Worm (Caenorhabditis elegans) whole organism, midembryonic: ENCODE measurements around the gene C06B8.3.

Experiments
- T22C8.4 ChIP-seq: fragments of 200-800 bp; sonication (Bioruptor generic); IDR thresholded peaks from 2 replicates; pipeline ENCODE4 v1.3.6; 2022; ENCODE audit warnings: missing genetic modification characterization, missing compliant biosample characterization
- cog-1 ChIP-seq: sonication (generic microtip); optimal IDR thresholded peaks from 2 replicates; lab custom pipeline; 2016; ENCODE audit warnings: missing genetic modification characterization, missing compliant biosample characterization
- flt-1 ChIP-seq: fragments of 200-800 bp; sonication (Bioruptor generic); IDR thresholded peaks from 2 replicates; pipeline ENCODE4 v1.3.6; 2022; ENCODE audit warnings: missing genetic modification characterization, missing compliant biosample characterization
- klf-2 ChIP-seq: fragments of 200-800 bp; sonication (Bioruptor generic); conservative IDR thresholded peaks from 2 replicates; pipeline ENCODE4 v1.3.6; 2022; ENCODE audit warnings: missing genetic modification reagents, missing genetic modification characterization, missing compliant biosample characterization
- med-1 ChIP-seq: sonication (generic microtip); optimal IDR thresholded peaks from 2 replicates; lab custom pipeline; 2017; ENCODE audit warnings: missing genetic modification characterization, mild to moderate bottlenecking, missing compliant biosample characterization, antibody characterized with exemption, missing genetic modification reagents; ENCODE audit not compliant: insufficient read depth
- ref-1 ChIP-seq: fragments of 200-800 bp; sonication (Bioruptor generic); conservative IDR thresholded peaks from 2 replicates; pipeline ENCODE4 v1.3.6; 2022; ENCODE audit warnings: missing genetic modification reagents, missing genetic modification characterization, missing compliant biosample characterization
- tab-1 ChIP-seq: fragments of 200-800 bp; sonication (Bioruptor generic); IDR thresholded peaks from 2 replicates; pipeline ENCODE4 v1.3.6; 2022; ENCODE audit warnings: missing genetic modification characterization, missing compliant biosample characterization
- ztf-23 ChIP-seq: fragments of 200-800 bp; sonication (Bioruptor generic); IDR thresholded peaks from 2 replicates; pipeline ENCODE4 v1.3.6; 2022; ENCODE audit warnings: missing genetic modification reagents, missing genetic modification characterization, missing compliant biosample characterization
- ztf-29 ChIP-seq: fragments of 200-800 bp; sonication (Bioruptor generic); IDR thresholded peaks from 2 replicates; pipeline ENCODE4 v1.3.6; 2022; ENCODE audit warnings: missing genetic modification reagents, missing genetic modification characterization, missing compliant biosample characterization

C06B8.3 gene

ce11 chrV:15471029-15471428 lies 13.4 kb downstream of the C06B8.3 start, which contains the start of gene dpf-1:
Gene dpf-1, plus strand, starts transcription at chrV:15471329.
- TF ChIP-seq ztf-29 (no peak), T22C8.4 (no peak), klf-2 (GFP tag; lab: Robert Waterston, UW) (no peak), flt-1 (GFP tag; lab: Robert Waterston, UW) (no peak), cog-1 (tag; lab: Kevin White, UChicago) (no peak), ztf-23 (GFP tag; lab: Robert Waterston, UW) (no peak), med-1 (no peak)

ce11 chrV:15466719-15467118 lies 17.7 kb downstream of the C06B8.3 start:
- TF ChIP-seq klf-2 (GFP tag; lab: Robert Waterston, UW) (no peak), tab-1 (GFP tag; lab: Robert Waterston, UW) (no peak), ref-1 (no peak), cog-1 (tag; lab: Kevin White, UChicago) (no peak), med-1 (no peak), T22C8.4 (no peak), ztf-23 (GFP tag; lab: Robert Waterston, UW) (no peak), flt-1 (GFP tag; lab: Robert Waterston, UW) (no peak), ztf-29 (no peak)

ce11 chrV:15466017-15466416 lies 18.4 kb downstream of the C06B8.3 start:
- no peak for TF ChIP-seq cog-1 (tag; lab: Kevin White, UChicago)
- no peak for TF ChIP-seq T22C8.4
- TF ChIP-seq klf-2 (GFP tag; lab: Robert Waterston, UW), result no peak
- no peak for TF ChIP-seq ztf-29
- no peak for TF ChIP-seq med-1
- TF ChIP-seq ref-1, result no peak
- no peak for TF ChIP-seq tab-1 (GFP tag; lab: Robert Waterston, UW)
- TF ChIP-seq flt-1 (GFP tag; lab: Robert Waterston, UW), result no peak

- TF ChIP-seq T22C8.4 (peak; percentile 77), med-1 (peak; percentile 68), ref-1 (peak; percentile 77; the same call in 1 of the 2 replicates), klf-2 (GFP tag; lab: Robert Waterston, UW) (peak; percentile 88; the same call in 1 of the 2 replicates), ztf-29 (peak; percentile 83; the same call in 1 of the 2 replicates), flt-1 (GFP tag; lab: Robert Waterston, UW) (peak; percentile 91), ztf-23 (GFP tag; lab: Robert Waterston, UW) (peak; percentile 90), tab-1 (GFP tag; lab: Robert Waterston, UW) (peak; percentile 92; the same call in 1 of the 2 replicates), cog-1 (tag; lab: Kevin White, UChicago) (peak; percentile 91)
Measured at ce11 chrV:15465032-15465727, 19.3 kb downstream of the C06B8.3 start, which contains the start of gene pqn-71. Gene pqn-71, plus strand, starts transcription at chrV:15465677.

- no peak for TF ChIP-seq tab-1 (GFP tag; lab: Robert Waterston, UW)
- TF ChIP-seq med-1, result no peak
- TF ChIP-seq cog-1 (tag; lab: Kevin White, UChicago), result no peak
- TF ChIP-seq ztf-23 (GFP tag; lab: Robert Waterston, UW), result no peak
- TF ChIP-seq flt-1 (GFP tag; lab: Robert Waterston, UW), result no peak
Measured at ce11 chrV:15464402-15464801, 20.0 kb downstream of the C06B8.3 start, which contains the start of gene rocf-1. Gene rocf-1, minus strand, starts transcription at chrV:15464502.

ce11 chrV:15459088-15459487 lies 25.3 kb downstream of the C06B8.3 start, which contains the start of gene str-71:
Gene str-71, minus strand, starts transcription at chrV:15459188.
- no peak for TF ChIP-seq ztf-23 (GFP tag; lab: Robert Waterston, UW)
- no peak for TF ChIP-seq flt-1 (GFP tag; lab: Robert Waterston, UW)
- TF ChIP-seq ref-1, result no peak
- no peak for TF ChIP-seq cog-1 (tag; lab: Kevin White, UChicago)
- no peak for TF ChIP-seq tab-1 (GFP tag; lab: Robert Waterston, UW)
- TF ChIP-seq klf-2 (GFP tag; lab: Robert Waterston, UW), result no peak
- no peak for TF ChIP-seq T22C8.4
- TF ChIP-seq med-1, result no peak
- no peak for TF ChIP-seq ztf-29

- no peak for TF ChIP-seq flt-1 (GFP tag; lab: Robert Waterston, UW)
- TF ChIP-seq klf-2 (GFP tag; lab: Robert Waterston, UW), result no peak
- TF ChIP-seq tab-1 (GFP tag; lab: Robert Waterston, UW), result no peak
- TF ChIP-seq T22C8.4, result no peak
- TF ChIP-seq ztf-23 (GFP tag; lab: Robert Waterston, UW), result 0 out of 2 replicates have a peak, but pooled peaks have one; percentile 26
- TF ChIP-seq ztf-29, result no peak
Measured at ce11 chrV:15454322-15454721, 30.1 kb downstream of the C06B8.3 start.

ce11 chrV:15451421-15451820 lies 33.0 kb downstream of the C06B8.3 start, which contains the start of gene srw-33:
Gene srw-33, minus strand, starts transcription at chrV:15451521.
- TF ChIP-seq ztf-29 (no peak), flt-1 (GFP tag; lab: Robert Waterston, UW) (no peak), med-1 (no peak), klf-2 (GFP tag; lab: Robert Waterston, UW) (no peak), ztf-23 (GFP tag; lab: Robert Waterston, UW) (no peak), cog-1 (tag; lab: Kevin White, UChicago) (no peak), T22C8.4 (no peak), ref-1 (no peak), tab-1 (GFP tag; lab: Robert Waterston, UW) (no peak)

ce11 chrV:15448865-15449264 lies 35.6 kb downstream of the C06B8.3 start, which contains the start of gene T26H5.14:
Gene T26H5.14, plus strand, starts transcription at chrV:15449165.
- no peak for TF ChIP-seq med-1
- TF ChIP-seq cog-1 (tag; lab: Kevin White, UChicago), result no peak
- TF ChIP-seq tab-1 (GFP tag; lab: Robert Waterston, UW), result no peak
- no peak for TF ChIP-seq klf-2 (GFP tag; lab: Robert Waterston, UW)
- no peak for TF ChIP-seq T22C8.4
- TF ChIP-seq flt-1 (GFP tag; lab: Robert Waterston, UW), result no peak
- TF ChIP-seq ztf-29, result no peak
- no peak for TF ChIP-seq ztf-23 (GFP tag; lab: Robert Waterston, UW)
- no peak for TF ChIP-seq ref-1

- TF ChIP-seq flt-1 (GFP tag; lab: Robert Waterston, UW) (no peak), tab-1 (GFP tag; lab: Robert Waterston, UW) (no peak), ztf-23 (GFP tag; lab: Robert Waterston, UW) (no peak), T22C8.4 (no peak), ztf-29 (no peak), klf-2 (GFP tag; lab: Robert Waterston, UW) (no peak), cog-1 (tag; lab: Kevin White, UChicago) (no peak), ref-1 (no peak), med-1 (no peak)
Measured at ce11 chrV:15448408-15448807, 36.0 kb downstream of the C06B8.3 start, which contains the start of gene T26H5.4. Gene T26H5.4, minus strand, starts transcription at chrV:15448701.
